Worm (Caenorhabditis elegans) whole organism, L4 larva: Measurements from ENCODE around the gene his-38.

Experiments
- F26F4.8 ChIP-seq: fragments of 200-800 bp; sonication (Bioruptor generic); conservative IDR thresholded peaks from 2 replicates; pipeline ENCODE4 v1.3.6; 2022; ENCODE audit warnings: missing genetic modification characterization, missing compliant biosample characterization
- F44E2.7 ChIP-seq: fragments of 200-800 bp; sonication (Bioruptor generic); IDR thresholded peaks from 2 replicates; pipeline ENCODE4 v2.1.2; 2022; ENCODE audit warnings: missing genetic modification characterization, missing compliant biosample characterization
- F49E8.2 ChIP-seq: sonication (generic microtip); optimal IDR thresholded peaks from 2 replicates; lab custom pipeline; 2016; ENCODE audit warnings: missing compliant biosample characterization, mild to moderate bottlenecking, missing genetic modification characterization, borderline replicate concordance
- T26A8.4 ChIP-seq: fragments of 200-800 bp; sonication (Bioruptor generic); IDR thresholded peaks from 2 replicates; pipeline ENCODE4 v1.3.6; 2022; ENCODE audit warnings: missing genetic modification characterization, missing compliant biosample characterization
- Y105C5A.15 ChIP-seq: fragments of 200-800 bp; sonication (Bioruptor generic); IDR thresholded peaks from 2 replicates; pipeline ENCODE4 v1.3.6; 2022; ENCODE audit warnings: missing genetic modification characterization, missing compliant biosample characterization
- Y48G9A.11 ChIP-seq: fragments of 200-800 bp; sonication (Bioruptor generic); IDR thresholded peaks from 2 replicates; pipeline ENCODE4 v1.3.6; 2022; ENCODE audit warnings: missing genetic modification reagents, missing genetic modification characterization, missing compliant biosample characterization
- Y5F2A.4 ChIP-seq: fragments of 200-800 bp; sonication (Bioruptor generic); optimal IDR thresholded peaks from 2 replicates; lab custom pipeline; 2018; ENCODE audit warnings: mild to moderate bottlenecking, missing genetic modification characterization, missing compliant biosample characterization
- aha-1 ChIP-seq: fragments of 150-350 bp; peaks from one replicate; lab custom pipeline; 2014; ENCODE audit warnings: missing biosample characterization, missing genetic modification characterization
- ceh-20 ChIP-seq: fragments of 200-800 bp; sonication (Bioruptor generic); IDR thresholded peaks from 2 replicates; pipeline ENCODE4 v1.3.6; 2022; ENCODE audit warnings: missing genetic modification reagents, missing genetic modification characterization, missing compliant biosample characterization
- ceh-32 ChIP-seq: sonication (generic microtip); optimal IDR thresholded peaks from 2 replicates; lab custom pipeline; 2016; ENCODE audit warnings: mild to moderate bottlenecking, missing genetic modification characterization, missing compliant biosample characterization; ENCODE audit not compliant: poor library complexity
- ceh-44 ChIP-seq: fragments of 200-800 bp; sonication (Bioruptor generic); IDR thresholded peaks from 2 replicates; pipeline ENCODE4 v1.3.6; 2022; ENCODE audit warnings: missing genetic modification reagents, missing genetic modification characterization, missing compliant biosample characterization
- ceh-62 ChIP-seq: sonication (generic microtip); optimal IDR thresholded peaks from 2 replicates; lab custom pipeline; 2017; ENCODE audit warnings: missing biosample characterization, missing genetic modification characterization
- ces-1 ChIP-seq: fragments of 150-350 bp; sonication (generic microtip); optimal IDR thresholded peaks from 4 replicates; lab custom pipeline; 2014; ENCODE audit warnings: missing biosample characterization, missing genetic modification reagents, missing genetic modification characterization
- daf-16 ChIP-seq, 3 experiments: sonication (generic microtip); optimal IDR thresholded peaks; 2 replicates each; lab custom pipeline; 2016 to 2017; ENCODE audit warnings: missing genetic modification characterization in 3 of 3, missing genetic modification reagents in 3 of 3, mild to moderate bottlenecking in 2 of 3, missing compliant biosample characterization in 2 of 3, missing biosample characterization in 1 of 3, moderate library complexity in 1 of 3
- daf-8 ChIP-seq: fragments of 200-800 bp; sonication (Bioruptor generic); IDR thresholded peaks from 2 replicates; pipeline ENCODE4 v1.3.6; 2022; ENCODE audit warnings: missing genetic modification characterization, missing compliant biosample characterization
- dmd-8 ChIP-seq: fragments of 200-800 bp; sonication (Bioruptor generic); IDR thresholded peaks from 2 replicates; pipeline ENCODE4 v1.3.6; 2022; ENCODE audit warnings: missing genetic modification characterization, missing compliant biosample characterization
- dpl-1 ChIP-seq: fragments of 150-350 bp; optimal IDR thresholded peaks from 2 replicates; lab custom pipeline; 2014; ENCODE audit warnings: missing biosample characterization, missing genetic modification reagents, missing genetic modification characterization
- duxl-1 ChIP-seq: sonication (generic microtip); optimal IDR thresholded peaks from 2 replicates; lab custom pipeline; 2016; ENCODE audit warnings: mild to moderate bottlenecking, missing genetic modification characterization, moderate library complexity, missing compliant biosample characterization; ENCODE audit not compliant: poor library complexity
- fkh-10 ChIP-seq: fragments of 150-350 bp; optimal IDR thresholded peaks from 2 replicates; lab custom pipeline; 2014; ENCODE audit warnings: missing biosample characterization, missing genetic modification reagents, missing genetic modification characterization
- gei-8 ChIP-seq: fragments of 200-800 bp; sonication (Bioruptor generic); optimal IDR thresholded peaks from 2 replicates; lab custom pipeline; 2018; ENCODE audit warnings: mild to moderate bottlenecking, missing genetic modification characterization, missing compliant biosample characterization
- hlh-11 ChIP-seq: fragments of 200-800 bp; sonication (Bioruptor generic); optimal IDR thresholded peaks from 2 replicates; lab custom pipeline; 2018; ENCODE audit warnings: mild to moderate bottlenecking, missing genetic modification characterization, missing compliant biosample characterization
- hmg-1.1 ChIP-seq: fragments of 200-800 bp; sonication (Bioruptor generic); IDR thresholded peaks from 2 replicates; pipeline ENCODE4 v1.3.6; 2022; ENCODE audit warnings: missing genetic modification reagents, missing genetic modification characterization, missing compliant biosample characterization
- jun-1 ChIP-seq: fragments of 150-350 bp; optimal IDR thresholded peaks from 2 replicates; lab custom pipeline; 2014; ENCODE audit warnings: missing biosample characterization, missing genetic modification reagents, missing genetic modification characterization
- lim-7 ChIP-seq: fragments of 200-800 bp; sonication (Bioruptor generic); IDR thresholded peaks from 2 replicates; pipeline ENCODE4 v1.3.6; 2022; ENCODE audit warnings: missing genetic modification characterization, missing compliant biosample characterization
- lin-1 ChIP-seq: fragments of 200-800 bp; sonication (Bioruptor generic); IDR thresholded peaks from 2 replicates; pipeline ENCODE4 v1.3.6; 2022; ENCODE audit warnings: missing genetic modification reagents, missing genetic modification characterization, missing compliant biosample characterization
- lin-15B ChIP-seq: fragments of 150-350 bp; sonication (generic microtip); optimal IDR thresholded peaks from 3 replicates; lab custom pipeline; 2014; ENCODE audit warnings: missing biosample characterization, missing genetic modification characterization
- lir-3 ChIP-seq: sonication (generic microtip); optimal IDR thresholded peaks from 2 replicates; lab custom pipeline; 2016; ENCODE audit warnings: mild to moderate bottlenecking, missing genetic modification characterization, missing compliant biosample characterization
- madf-9 ChIP-seq: fragments of 200-800 bp; sonication (Bioruptor generic); conservative IDR thresholded peaks from 2 replicates; pipeline ENCODE4 v1.3.6; 2022; ENCODE audit warnings: missing genetic modification reagents, missing genetic modification characterization, missing compliant biosample characterization
- mdl-1 ChIP-seq, 2 experiments: fragments of 150-350 bp in 1 of 2; sonication (generic microtip) in 1 of 2; optimal IDR thresholded peaks; 2 replicates each; lab custom pipeline; 2014 to 2017; ENCODE audit warnings: missing biosample characterization in 2 of 2, missing genetic modification characterization in 2 of 2
- mdt-29 ChIP-seq: fragments of 200-800 bp; sonication (Bioruptor generic); IDR thresholded peaks from 2 replicates; pipeline ENCODE4 v1.3.6; 2022; ENCODE audit warnings: missing genetic modification reagents, missing genetic modification characterization, missing compliant biosample characterization
- mep-1 ChIP-seq: fragments of 150-350 bp; sonication (generic microtip); optimal IDR thresholded peaks from 3 replicates; lab custom pipeline; 2014; ENCODE audit warnings: missing biosample characterization, missing genetic modification characterization
- mes-2 ChIP-seq: sonication (generic microtip); optimal IDR thresholded peaks from 2 replicates; lab custom pipeline; 2016; ENCODE audit warnings: missing genotype, mild to moderate bottlenecking, missing genetic modification characterization, missing compliant biosample characterization; ENCODE audit not compliant: poor library complexity, severe bottlenecking
- mxl-3 ChIP-seq: fragments of 200-800 bp; sonication (Bioruptor generic); optimal IDR thresholded peaks from 2 replicates; lab custom pipeline; 2018; ENCODE audit warnings: mild to moderate bottlenecking, missing genetic modification characterization, missing compliant biosample characterization
- nhr-10 ChIP-seq: fragments of 150-350 bp; optimal IDR thresholded peaks from 2 replicates; lab custom pipeline; 2014; ENCODE audit warnings: missing biosample characterization, missing genetic modification characterization
- nhr-102 ChIP-seq: sonication (generic microtip); optimal IDR thresholded peaks from 2 replicates; lab custom pipeline; 2016; ENCODE audit warnings: mild to moderate bottlenecking, missing genetic modification characterization, moderate library complexity, missing compliant biosample characterization
- nhr-11 ChIP-seq: fragments of 150-350 bp; optimal IDR thresholded peaks from 2 replicates; lab custom pipeline; 2014; ENCODE audit warnings: missing biosample characterization, missing genetic modification characterization
- nhr-237 ChIP-seq: sonication (generic microtip); optimal IDR thresholded peaks from 2 replicates; lab custom pipeline; 2017; ENCODE audit warnings: missing biosample characterization, missing genetic modification characterization
- nhr-48 ChIP-seq: sonication (generic microtip); optimal IDR thresholded peaks from 2 replicates; lab custom pipeline; 2016; ENCODE audit warnings: mild to moderate bottlenecking, missing genetic modification characterization, missing compliant biosample characterization
- nhr-6 ChIP-seq: fragments of 150-350 bp; optimal IDR thresholded peaks from 2 replicates; lab custom pipeline; 2014; ENCODE audit warnings: missing biosample characterization, missing genetic modification characterization
- nhr-76 ChIP-seq: fragments of 150-350 bp; optimal IDR thresholded peaks from 2 replicates; lab custom pipeline; 2014; ENCODE audit warnings: missing biosample characterization, missing genetic modification characterization
- sdz-12 ChIP-seq: fragments of 200-800 bp; sonication (Bioruptor generic); optimal IDR thresholded peaks from 2 replicates; lab custom pipeline; 2018; ENCODE audit warnings: mild to moderate bottlenecking, missing genetic modification characterization, missing compliant biosample characterization
- set-16 ChIP-seq: fragments of 200-800 bp; sonication (Bioruptor generic); IDR thresholded peaks from 2 replicates; pipeline ENCODE4 v1.3.6; 2022; ENCODE audit warnings: missing genetic modification reagents, missing genetic modification characterization, missing compliant biosample characterization
- tra-1 ChIP-seq: fragments of 200-800 bp; sonication (Bioruptor generic); IDR thresholded peaks from 2 replicates; pipeline ENCODE4 v1.3.6; 2022; ENCODE audit warnings: missing genetic modification reagents, missing genetic modification characterization, missing compliant biosample characterization
- unc-62 ChIP-seq, 3 experiments: fragments of 150-350 bp in 1 of 3; sonication (generic microtip); optimal IDR thresholded peaks in 2 of 3; peaks in 1 of 3; 1 replicate in 1 of 3; 2 replicates in 2 of 3; lab custom pipeline; 2014 to 2017; ENCODE audit warnings: missing biosample characterization in 3 of 3, missing genetic modification characterization in 3 of 3, missing genetic modification reagents in 3 of 3, missing genotype in 1 of 3
- zag-1 ChIP-seq: fragments of 150-350 bp; optimal IDR thresholded peaks from 2 replicates; lab custom pipeline; 2014; ENCODE audit warnings: missing biosample characterization, missing genetic modification characterization
- zfp-2 ChIP-seq: sonication (generic microtip); optimal IDR thresholded peaks from 2 replicates; lab custom pipeline; 2016; ENCODE audit warnings: mild to moderate bottlenecking, missing genetic modification characterization, missing compliant biosample characterization
- ztf-7 ChIP-seq: fragments of 150-350 bp; optimal IDR thresholded peaks from 2 replicates; lab custom pipeline; 2014; ENCODE audit warnings: missing biosample characterization, missing genetic modification characterization

The his-38 gene

DNA sequence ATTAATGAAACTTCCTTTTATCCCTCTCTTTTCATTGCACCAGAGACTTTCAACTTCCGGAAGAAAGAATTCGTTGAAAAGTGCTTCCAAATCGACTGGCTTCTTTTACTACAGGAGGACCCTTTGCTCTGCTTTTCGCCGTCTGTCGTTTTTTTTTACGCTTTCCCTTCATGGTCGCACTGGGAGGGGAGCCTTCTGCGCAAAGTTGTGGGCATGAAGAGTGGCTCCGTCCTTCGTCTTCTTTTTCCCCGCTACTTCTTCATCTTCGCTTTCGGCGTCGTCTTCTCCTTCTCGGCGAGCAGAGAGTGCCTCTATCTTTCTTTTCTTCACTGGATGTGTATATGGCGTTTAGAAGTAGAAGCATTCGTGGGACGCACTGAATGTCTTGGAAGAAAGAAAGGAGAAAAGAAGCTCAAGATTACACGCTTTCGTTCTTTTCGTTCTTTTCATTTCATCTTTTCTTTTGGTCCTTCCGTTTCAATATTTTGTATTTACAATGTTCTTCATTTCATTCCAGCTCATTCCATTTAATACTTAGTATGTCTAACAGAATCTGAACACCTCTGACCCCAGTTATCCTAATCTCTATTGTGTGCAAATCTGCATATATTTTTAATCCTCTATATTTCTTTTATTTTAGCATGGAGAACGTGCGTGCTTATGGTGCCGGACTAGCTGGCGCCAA, 17.4 kb upstream of the his-38 start, which contains the start of gene sng-1:
Gene sng-1 (plus strand): TSS at position 635 of the 685 bp plus-strand sequence.
- TF ChIP-seq hmg-1.1 (GFP tag; lab: Robert Waterston, UW) (peak; percentile 40; the same call in 1 of the 2 replicates), ceh-20 (no peak), ceh-44 (GFP tag; lab: Robert Waterston, UW) (no peak), nhr-6 (tag; lab: Kevin White, UChicago) (no peak), mdt-29 (no peak), nhr-10 (no peak), fkh-10 (peak; percentile 3), daf-16 (GFP tag; optimal IDR thresholded peaks at IDR 0.05; lab: Kevin White, UChicago) (no peak), daf-16 (tag; optimal IDR thresholded peaks at IDR 0.05; lab: Kevin White, UChicago) (no peak), gei-8 (GFP tag; lab: Kevin White, UChicago) (no peak), unc-62 (GFP tag; optimal IDR thresholded peaks at IDR 0.05 in 1 of 2; lab: Kevin White, UChicago) (peak in 1 of 2 experiments; percentile 85), unc-62 (tag; optimal IDR thresholded peaks at IDR 0.05; lab: Kevin White, UChicago) (no peak), lin-1 (GFP tag; lab: Robert Waterston, UW) (no peak), mep-1 (tag; lab: Kevin White, UChicago) (peak; percentile 37), ces-1 (no peak), ceh-62 (tag; lab: Kevin White, UChicago) (no peak), aha-1 (tag; lab: Kevin White, UChicago) (peak; percentile 89), nhr-237 (tag; lab: Kevin White, UChicago) (no peak), F26F4.8 (GFP tag; lab: Robert Waterston, UW) (no peak), dmd-8 (GFP tag; lab: Robert Waterston, UW) (no peak), sdz-12 (GFP tag; lab: Kevin White, UChicago) (no peak), Y5F2A.4 (GFP tag; lab: Kevin White, UChicago) (no peak), ceh-32 (tag; lab: Kevin White, UChicago) (no peak), Y105C5A.15 (GFP tag; lab: Robert Waterston, UW) (no peak), hlh-11 (tag; lab: Kevin White, UChicago) (no peak), set-16 (GFP tag; lab: Robert Waterston, UW) (peak; percentile 38; the same call in 1 of the 2 replicates), nhr-102 (tag; lab: Kevin White, UChicago) (no peak), mdl-1 (tag; optimal IDR thresholded peaks at IDR 0.05; lab: Kevin White, UChicago) (no peak)

DNA sequence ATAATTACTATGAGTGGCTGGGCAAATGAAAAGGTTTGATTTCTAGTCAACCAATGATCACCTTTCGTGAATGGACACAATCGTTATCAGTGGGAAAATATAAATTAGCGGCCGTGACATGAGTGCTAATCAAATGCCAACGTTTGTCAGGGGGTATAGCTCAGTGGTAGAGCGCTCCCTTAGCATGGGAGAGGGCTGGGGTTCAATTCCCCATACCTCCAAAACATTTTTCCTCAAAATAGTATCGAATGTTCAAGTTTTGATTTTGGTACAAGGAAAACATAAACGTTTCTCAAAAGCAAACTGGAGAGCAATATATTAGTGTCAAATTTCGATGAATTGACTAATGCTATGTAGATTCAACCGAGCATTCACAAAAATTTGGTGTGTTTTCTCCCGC, 13.9 kb upstream of the his-38 start:
- TF ChIP-seq lir-3 = peak; percentile 57
- peak; percentile 47; the same call in 1 of the 2 replicates for TF ChIP-seq madf-9
- TF ChIP-seq aha-1 (tag; lab: Kevin White, UChicago) = no peak
- no peak for TF ChIP-seq zag-1 (tag; lab: Kevin White, UChicago)
- TF ChIP-seq F49E8.2 = peak; percentile 47
- peak; percentile 42 for TF ChIP-seq mes-2
- TF ChIP-seq gei-8 (GFP tag; lab: Kevin White, UChicago) = peak; percentile 25
- no peak for TF ChIP-seq fkh-10
- TF ChIP-seq nhr-237 (tag; lab: Kevin White, UChicago) = no peak
- peak; percentile 81; the same call in 1 of the 2 replicates for TF ChIP-seq daf-8 (GFP tag; lab: Robert Waterston, UW)
- TF ChIP-seq ztf-7 = peak; percentile 75
- peak; percentile 83 for TF ChIP-seq lim-7 (GFP tag; lab: Robert Waterston, UW)
- no peak for TF ChIP-seq jun-1 (tag; lab: Kevin White, UChicago)
- 0 out of 2 replicates have a peak, but pooled peaks have one; percentile 35 for TF ChIP-seq ceh-44 (GFP tag; lab: Robert Waterston, UW)
- no peak for TF ChIP-seq nhr-11
- peak; percentile 70 for TF ChIP-seq nhr-48 (tag; lab: Kevin White, UChicago)
- 0 out of 2 replicates have a peak, but pooled peaks have one; percentile 51 for TF ChIP-seq tra-1 (GFP tag; lab: Robert Waterston, UW)
- TF ChIP-seq T26A8.4 (GFP tag; lab: Robert Waterston, UW) = peak; percentile 77
- no peak for TF ChIP-seq Y48G9A.11 (GFP tag; lab: Robert Waterston, UW)
- peak; percentile 51 for TF ChIP-seq mxl-3 (GFP tag; lab: Kevin White, UChicago)
- TF ChIP-seq duxl-1 (tag; lab: Kevin White, UChicago) = peak; percentile 20
- no peak for TF ChIP-seq dpl-1 (GFP tag; lab: Kevin White, UChicago)
- no peak for TF ChIP-seq nhr-76 (tag; lab: Kevin White, UChicago)
- TF ChIP-seq lin-15B (tag; lab: Kevin White, UChicago) = no peak
- TF ChIP-seq daf-16 (GFP tag; optimal IDR thresholded peaks at IDR 0.05; lab: Kevin White, UChicago) = peak in 1 of 2 experiments; percentile 83
- TF ChIP-seq daf-16 (tag; optimal IDR thresholded peaks at IDR 0.05; lab: Kevin White, UChicago) = peak; percentile 71
- 0 out of 2 replicates have a peak, but pooled peaks have one; percentile 33 for TF ChIP-seq ceh-20
- no peak for TF ChIP-seq F44E2.7
- TF ChIP-seq zfp-2 = no peak
